Fruit fly (Drosophila melanogaster) whole organism, adult: ENCODE measurements around the gene tant.

ENCODE experiments used
- CG14711 ChIP-seq: fragments of 200-800 bp; sonication (Bioruptor generic); optimal IDR thresholded peaks from 2 replicates; lab custom pipeline; 2018; ENCODE audit warnings: missing biosample characterization, mild to moderate bottlenecking, missing genetic modification characterization, moderate library complexity
- toe ChIP-seq: fragments of 200-800 bp; sonication (Bioruptor generic); optimal IDR thresholded peaks from 2 replicates; lab custom pipeline; 2016; ENCODE audit warnings: missing biosample characterization, missing genetic modification characterization

- TF ChIP-seq CG14711 (tag; lab: Kevin White, UChicago) (no peak), toe (no peak)
Measured at dm6 chr3L:6052021-6052420, 2.9 kb upstream of the tant start, which contains the start of gene Jon65Aii.
